Worm (Caenorhabditis elegans) whole organism, L3 larva: ENCODE measurements around the gene taf-11.3.

Source experiments
- R02D3.7 ChIP-seq: fragments of 150-350 bp; optimal IDR thresholded peaks from 2 replicates; lab custom pipeline; 2014; ENCODE audit warnings: missing biosample characterization, missing genetic modification characterization
- ama-1 ChIP-seq: fragments of 150-350 bp; optimal IDR thresholded peaks from 2 replicates; lab custom pipeline; 2018
- ceh-28 ChIP-seq: fragments of 150-350 bp; optimal IDR thresholded peaks from 2 replicates; lab custom pipeline; 2014; ENCODE audit warnings: missing biosample characterization, missing genetic modification reagents, missing genetic modification characterization
- ceh-82 ChIP-seq: fragments of 150-350 bp; optimal IDR thresholded peaks from 2 replicates; lab custom pipeline; 2014; ENCODE audit warnings: missing biosample characterization, missing genetic modification characterization
- ceh-9 ChIP-seq: sonication (generic microtip); optimal IDR thresholded peaks from 2 replicates; lab custom pipeline; 2018; ENCODE audit warnings: missing biosample characterization, missing genetic modification characterization
- daf-12 ChIP-seq: fragments of 150-350 bp; optimal IDR thresholded peaks from 2 replicates; lab custom pipeline; 2014; ENCODE audit warnings: missing biosample characterization, missing genetic modification reagents, missing genetic modification characterization
- egl-5 ChIP-seq: fragments of 150-350 bp; optimal IDR thresholded peaks from 2 replicates; lab custom pipeline; 2017; ENCODE audit warnings: missing biosample characterization, missing genetic modification reagents, missing genetic modification characterization, inconsistent platforms
- elt-1 ChIP-seq: fragments of 150-350 bp; optimal IDR thresholded peaks from 2 replicates; lab custom pipeline; 2014; ENCODE audit warnings: missing biosample characterization, missing genetic modification characterization
- elt-2 ChIP-seq: sonication (generic microtip); optimal IDR thresholded peaks from 2 replicates; lab custom pipeline; 2016; ENCODE audit warnings: missing genetic modification reagents, mild to moderate bottlenecking, missing genetic modification characterization, missing compliant biosample characterization
- elt-3 ChIP-seq, 3 experiments: fragments of 150-350 bp in 1 of 3; sonication (generic microtip) in 2 of 3; optimal IDR thresholded peaks; 2 replicates in 2 of 3; 4 replicates in 1 of 3; lab custom pipeline; 2014 to 2017; ENCODE audit warnings: missing biosample characterization in 3 of 3, missing genetic modification characterization in 3 of 3
- fkh-10 ChIP-seq: sonication (generic microtip); optimal IDR thresholded peaks from 2 replicates; lab custom pipeline; 2017; ENCODE audit warnings: missing biosample characterization, missing genetic modification reagents, missing genetic modification characterization
- fkh-2 ChIP-seq: fragments of 150-350 bp; optimal IDR thresholded peaks from 2 replicates; lab custom pipeline; 2014; ENCODE audit warnings: missing biosample characterization, missing genetic modification reagents, missing genetic modification characterization
- fos-1 ChIP-seq: fragments of 150-350 bp; optimal IDR thresholded peaks from 2 replicates; lab custom pipeline; 2014; ENCODE audit warnings: missing biosample characterization, missing genetic modification characterization
- jun-1 ChIP-seq: fragments of 150-350 bp; optimal IDR thresholded peaks from 2 replicates; lab custom pipeline; 2014; ENCODE audit warnings: missing biosample characterization, missing genetic modification reagents, missing genetic modification characterization
- lin-15B ChIP-seq: fragments of 150-350 bp; optimal IDR thresholded peaks from 2 replicates; lab custom pipeline; 2014; ENCODE audit warnings: missing biosample characterization, missing genetic modification characterization
- lin-39 ChIP-seq: fragments of 150-350 bp; optimal IDR thresholded peaks from 2 replicates; lab custom pipeline; 2018; ENCODE audit warnings: missing biosample characterization, missing genetic modification reagents, missing genetic modification characterization
- lsy-12 ChIP-seq: sonication (generic microtip); optimal IDR thresholded peaks from 2 replicates; lab custom pipeline; 2016; ENCODE audit warnings: mild to moderate bottlenecking, missing genetic modification characterization, missing compliant biosample characterization
- mdl-1 ChIP-seq: fragments of 150-350 bp; optimal IDR thresholded peaks from 2 replicates; lab custom pipeline; 2014; ENCODE audit warnings: missing biosample characterization, missing genetic modification characterization
- mml-1 ChIP-seq: fragments of 150-350 bp; sonication (generic microtip); optimal IDR thresholded peaks from 3 replicates; lab custom pipeline; 2014; ENCODE audit warnings: missing biosample characterization, missing genetic modification characterization
- nfya-1 ChIP-seq: sonication (generic microtip); optimal IDR thresholded peaks from 2 replicates; lab custom pipeline; 2017; ENCODE audit warnings: missing genetic modification characterization, mild to moderate bottlenecking, missing compliant biosample characterization, antibody characterized with exemption, moderate library complexity; ENCODE audit not compliant: insufficient read depth
- nhr-11 ChIP-seq: fragments of 150-350 bp; optimal IDR thresholded peaks from 2 replicates; lab custom pipeline; 2014; ENCODE audit warnings: missing biosample characterization, missing genetic modification characterization
- nhr-12 ChIP-seq: fragments of 150-350 bp; optimal IDR thresholded peaks from 2 replicates; lab custom pipeline; 2014; ENCODE audit warnings: missing biosample characterization, missing genetic modification characterization
- nhr-23 ChIP-seq: fragments of 150-350 bp; optimal IDR thresholded peaks from 2 replicates; lab custom pipeline; 2014; ENCODE audit warnings: missing biosample characterization, missing genetic modification reagents, missing genetic modification characterization
- nhr-237 ChIP-seq: fragments of 150-350 bp; optimal IDR thresholded peaks from 2 replicates; lab custom pipeline; 2014; ENCODE audit warnings: missing biosample characterization, missing genetic modification characterization
- nhr-25 ChIP-seq: sonication (generic microtip); optimal IDR thresholded peaks from 2 replicates; lab custom pipeline; 2017; ENCODE audit warnings: missing biosample characterization, missing genetic modification characterization
- nhr-28 ChIP-seq: fragments of 150-350 bp; optimal IDR thresholded peaks from 2 replicates; lab custom pipeline; 2014; ENCODE audit warnings: missing biosample characterization, missing genetic modification characterization
- nhr-43 ChIP-seq: sonication (generic microtip); optimal IDR thresholded peaks from 2 replicates; lab custom pipeline; 2016; ENCODE audit warnings: mild to moderate bottlenecking, missing genetic modification characterization, missing compliant biosample characterization; ENCODE audit not compliant: poor library complexity, severe bottlenecking
- pqm-1 ChIP-seq: fragments of 150-350 bp; optimal IDR thresholded peaks from 2 replicates; lab custom pipeline; 2017; ENCODE audit warnings: missing biosample characterization, missing genetic modification characterization, inconsistent platforms
- sea-2 ChIP-seq: fragments of 150-350 bp; sonication (generic microtip); optimal IDR thresholded peaks from 4 replicates; lab custom pipeline; 2014; ENCODE audit warnings: missing biosample characterization, missing genetic modification reagents, missing genetic modification characterization
- skn-1 ChIP-seq: fragments of 150-350 bp; optimal IDR thresholded peaks from 2 replicates; lab custom pipeline; 2014; ENCODE audit warnings: missing biosample characterization, missing genetic modification characterization
- snpc-4 ChIP-seq: fragments of 150-350 bp; optimal IDR thresholded peaks from 2 replicates; lab custom pipeline; 2014; ENCODE audit warnings: missing biosample characterization, missing genetic modification characterization
- tbx-2 ChIP-seq: sonication (generic microtip); optimal IDR thresholded peaks from 2 replicates; lab custom pipeline; 2016; ENCODE audit warnings: mild to moderate bottlenecking, missing genetic modification characterization, missing compliant biosample characterization
- unc-62 ChIP-seq: fragments of 150-350 bp; sonication (generic microtip); optimal IDR thresholded peaks from 4 replicates; lab custom pipeline; 2014; ENCODE audit warnings: missing biosample characterization, missing genetic modification reagents, missing genetic modification characterization
- zag-1 ChIP-seq: fragments of 150-350 bp; optimal IDR thresholded peaks from 2 replicates; lab custom pipeline; 2014; ENCODE audit warnings: missing biosample characterization, missing genetic modification characterization
- ztf-11 ChIP-seq: fragments of 150-350 bp; optimal IDR thresholded peaks from 2 replicates; lab custom pipeline; 2014; ENCODE audit warnings: missing biosample characterization, missing genetic modification characterization
- ztf-4 ChIP-seq: fragments of 150-350 bp; optimal IDR thresholded peaks from 2 replicates; lab custom pipeline; 2014; ENCODE audit warnings: missing biosample characterization, missing genetic modification characterization

Gene taf-11.3

DNA sequence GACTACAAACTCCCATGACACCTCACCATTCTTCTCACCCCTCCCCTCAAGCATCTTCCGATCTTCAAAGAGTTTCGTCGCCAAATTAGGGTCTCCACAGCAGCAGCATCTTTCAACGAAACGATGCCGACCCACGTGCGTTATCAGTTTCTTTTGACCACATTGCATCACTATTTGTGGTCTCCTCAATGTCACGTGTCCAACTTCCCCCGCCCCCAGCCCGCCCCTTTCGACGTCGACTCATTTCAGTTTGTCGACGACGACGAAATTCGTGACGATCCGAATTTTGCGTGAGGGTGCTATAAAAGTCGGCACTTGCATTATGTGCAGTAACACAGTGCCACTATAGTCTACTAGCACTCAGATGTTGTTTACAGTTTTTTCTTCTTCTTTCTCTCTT is 29.1 kb upstream of the taf-11.3 start:
- peak; percentile 55 for TF ChIP-seq lsy-12 (tag; lab: Kevin White, UChicago)
- peak in 1 of 3 experiments; percentile 67 for TF ChIP-seq elt-3 (tag; optimal IDR thresholded peaks at IDR 0.05; lab: Kevin White, UChicago)
- peak; percentile 84 for TF ChIP-seq nhr-43 (tag; lab: Kevin White, UChicago)
- TF ChIP-seq nhr-23 (tag; lab: Kevin White, UChicago): peak; percentile 71
- TF ChIP-seq sea-2: no peak
- TF ChIP-seq snpc-4: no peak
- TF ChIP-seq nfya-1 (tag; lab: Kevin White, UChicago): peak; percentile 35
- TF ChIP-seq pqm-1: peak; percentile 6
- no peak for TF ChIP-seq lin-15B
- peak; percentile 96 for TF ChIP-seq elt-2 (tag; lab: Kevin White, UChicago)
- TF ChIP-seq nhr-25 (tag; lab: Kevin White, UChicago): peak; percentile 51
- TF ChIP-seq ama-1 (lab: Kevin White, UChicago): peak; percentile 64
- TF ChIP-seq R02D3.7 (tag; lab: Kevin White, UChicago): no peak
- TF ChIP-seq mdl-1 (tag; lab: Kevin White, UChicago): peak; percentile 56
- TF ChIP-seq, all 47 proteins: peak for 10

DNA sequence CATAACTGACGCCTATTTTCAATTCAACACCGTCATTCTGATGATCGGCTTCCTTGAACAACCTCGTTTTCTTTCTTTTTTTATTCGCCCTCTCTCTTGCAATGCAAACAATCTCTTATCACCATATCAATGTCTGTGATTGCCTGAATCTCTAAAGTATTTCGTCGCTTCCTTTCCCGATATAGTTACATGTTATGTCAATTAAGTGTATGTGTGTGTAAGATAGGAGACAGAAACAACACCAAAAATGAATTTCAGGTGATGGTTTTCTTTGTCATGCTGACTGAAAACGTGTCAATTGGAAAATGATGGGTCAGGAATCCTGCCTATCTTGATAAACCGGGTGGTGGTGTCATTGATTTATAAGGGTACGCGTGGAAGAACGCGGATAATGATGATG is 28.3 kb upstream of the taf-11.3 start:
- TF ChIP-seq nhr-28 (tag; lab: Kevin White, UChicago): no peak
- TF ChIP-seq nhr-43 (tag; lab: Kevin White, UChicago): peak; percentile 40
- TF ChIP-seq pqm-1: peak; percentile 94
- TF ChIP-seq fkh-2: no peak
- TF ChIP-seq R02D3.7 (tag; lab: Kevin White, UChicago): no peak
- TF ChIP-seq nhr-237 (tag; lab: Kevin White, UChicago): no peak
- TF ChIP-seq sea-2: no peak
- no peak for TF ChIP-seq skn-1 (tag; lab: Kevin White, UChicago)
- no peak for TF ChIP-seq ama-1 (lab: Kevin White, UChicago)
- peak; percentile 59 for TF ChIP-seq jun-1 (tag; lab: Kevin White, UChicago)
- TF ChIP-seq nhr-23 (tag; lab: Kevin White, UChicago): peak; percentile 43
- no peak for TF ChIP-seq nhr-12 (tag; lab: Kevin White, UChicago)
- TF ChIP-seq lin-15B: no peak
- TF ChIP-seq elt-3 (tag; optimal IDR thresholded peaks at IDR 0.05; lab: Kevin White, UChicago): peak in 2 of 3 experiments; percentile 32 to 77
- no peak for TF ChIP-seq nhr-11 (tag; lab: Kevin White, UChicago)
- no peak for TF ChIP-seq ceh-9
- TF ChIP-seq unc-62 (GFP tag; lab: Kevin White, UChicago): no peak
- peak; percentile 16 for TF ChIP-seq fos-1 (tag; lab: Kevin White, UChicago)
- TF ChIP-seq ceh-28 (tag; lab: Kevin White, UChicago): peak; percentile 22
- peak; percentile 95 for TF ChIP-seq elt-2 (tag; lab: Kevin White, UChicago)
- TF ChIP-seq nfya-1 (tag; lab: Kevin White, UChicago): peak; percentile 22
- no peak for TF ChIP-seq mml-1 (tag; lab: Kevin White, UChicago)
- peak; percentile 57 for TF ChIP-seq nhr-25 (tag; lab: Kevin White, UChicago)
- no peak for TF ChIP-seq daf-12 (tag; lab: Kevin White, UChicago)

ce11 chrIII:10527446-10527845 is 22.4 kb upstream of the taf-11.3 start:
- TF ChIP-seq mml-1 (tag; lab: Kevin White, UChicago) (no peak), ceh-82 (no peak), nhr-23 (tag; lab: Kevin White, UChicago) (no peak), zag-1 (no peak), unc-62 (GFP tag; lab: Kevin White, UChicago) (no peak), nfya-1 (tag; lab: Kevin White, UChicago) (no peak), ztf-4 (tag; lab: Kevin White, UChicago) (no peak), fos-1 (tag; lab: Kevin White, UChicago) (no peak), ztf-11 (no peak), fkh-10 (GFP tag; lab: Kevin White, UChicago) (no peak), nhr-28 (tag; lab: Kevin White, UChicago) (no peak), nhr-11 (tag; lab: Kevin White, UChicago) (no peak), tbx-2 (tag; lab: Kevin White, UChicago) (no peak), egl-5 (no peak)

DNA sequence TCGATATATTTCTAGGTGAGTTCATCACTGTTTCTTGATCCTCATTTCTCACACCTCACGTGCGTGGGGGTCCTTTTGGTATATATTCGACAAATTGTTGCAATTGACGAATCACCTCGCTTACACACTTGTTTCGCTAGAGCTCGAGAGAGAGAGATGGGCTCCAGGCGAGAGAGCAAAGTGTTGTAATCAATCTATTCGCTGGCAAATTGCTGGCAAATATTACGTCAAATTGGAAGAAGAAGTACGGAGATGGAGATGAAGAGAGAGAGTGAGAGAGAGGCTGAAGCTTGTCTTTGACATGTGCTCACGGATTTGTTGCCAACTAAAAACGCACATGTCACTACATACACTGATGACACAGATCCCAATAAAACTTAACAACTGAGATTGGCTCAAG is 20.9 kb upstream of the taf-11.3 start:
- TF ChIP-seq elt-1 (no peak), lin-39 (tag; lab: Kevin White, UChicago) (peak; percentile 76), fkh-10 (GFP tag; lab: Kevin White, UChicago) (no peak), nhr-11 (tag; lab: Kevin White, UChicago) (peak; percentile 50), zag-1 (no peak), ceh-9 (no peak), egl-5 (peak; percentile 34), nfya-1 (tag; lab: Kevin White, UChicago) (peak; percentile 41)
